Fruit fly (Drosophila melanogaster) S2 (cell line): ENCODE measurements around the gene CG10877.

ENCODE experiments used
- CG8478 ChIP-seq: fragments of >200 bp; optimal IDR thresholded peaks from 2 replicates; lab custom pipeline; 2018
- CTCF ChIP-seq, 2 experiments: fragments of >200 bp; optimal IDR thresholded peaks; 2 replicates each; lab custom pipeline; 2018

- TF ChIP-seq CTCF (optimal IDR thresholded peaks at IDR 0.05; lab: Kevin White, UChicago) = no peak
- no peak for TF ChIP-seq CG8478
Observed at dm6 chr3R:20560019-20560667, 3.7 kb downstream of the CG10877 start, which contains the start of gene CG15922.
